Worm (Caenorhabditis elegans): Measurements from ENCODE around the gene trpp-1.

The trpp-1 gene

DNA sequence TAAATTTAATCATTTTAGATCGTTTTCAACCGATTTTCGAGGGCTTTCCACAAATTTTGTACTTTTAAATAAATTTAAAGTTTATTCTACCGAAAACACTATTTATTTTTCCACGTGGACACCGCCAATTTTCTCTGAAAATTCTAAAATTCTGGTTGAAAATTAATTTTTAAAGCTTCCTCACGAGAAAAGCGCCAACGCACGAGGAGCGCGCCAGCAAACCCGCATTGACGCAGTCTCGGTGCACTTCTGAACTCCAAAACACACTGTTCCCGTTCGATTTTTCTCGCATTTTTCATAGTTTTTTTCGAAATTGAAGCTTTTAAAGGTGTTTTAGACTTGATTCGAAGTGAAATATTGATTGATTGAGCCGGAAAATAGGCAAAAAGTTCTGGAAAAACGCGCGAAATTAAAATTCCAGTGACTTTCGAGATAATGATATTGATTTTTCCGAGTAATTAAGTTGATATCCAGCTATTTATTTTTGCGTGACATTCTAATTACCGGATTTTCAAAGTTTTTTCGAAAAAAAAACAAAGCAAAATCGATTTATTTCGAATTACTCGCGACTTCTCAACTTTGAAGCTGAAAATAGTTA lies 24.4 kb upstream of the trpp-1 start, which contains the start of gene cul-3 (continued):
- TF ChIP-seq Y53F4B.3 (GFP tag; IDR thresholded peaks at IDR 0.05) (no peak), ccch-3 (GFP tag; optimal IDR thresholded peaks at IDR 0.05) (no peak), attf-6 (GFP tag; IDR thresholded peaks at IDR 0.05) (no peak), mcd-1 (GFP tag; IDR thresholded peaks at IDR 0.05) (peak; percentile 77), K12H6.12 (tag; optimal IDR thresholded peaks at IDR 0.05) (no peak), B0035.1 (tag; optimal IDR thresholded peaks at IDR 0.05) (no peak), hmg-20 (GFP tag; IDR thresholded peaks at IDR 0.05) (no peak), chd-7 (tag; optimal IDR thresholded peaks at IDR 0.05) (no peak), K11D2.4 (GFP tag; IDR thresholded peaks at IDR 0.05) (no peak), ekl-4 (GFP tag; IDR thresholded peaks at IDR 0.05) (no peak), C06A6.2 (GFP tag; conservative IDR thresholded peaks at IDR 0.05) (no peak), F22D6.2 (tag; optimal IDR thresholded peaks at IDR 0.05) (no peak), athp-1 (tag; optimal IDR thresholded peaks at IDR 0.05) (no peak), ceh-91 (GFP tag; IDR thresholded peaks at IDR 0.05) (no peak), aptf-3 (GFP tag; IDR thresholded peaks at IDR 0.05) (no peak), Y95B8A.8 (GFP tag; IDR thresholded peaks at IDR 0.05) (no peak), rec-8 (tag; optimal IDR thresholded peaks at IDR 0.05) (no peak), snpc-3.4 (tag; optimal IDR thresholded peaks at IDR 0.05) (peak; percentile 22), him-1 (tag; optimal IDR thresholded peaks at IDR 0.05) (peak; percentile 74), ztf-18 (tag; optimal IDR thresholded peaks at IDR 0.05) (peak; percentile 93), Y79H2A.3 (GFP tag; conservative IDR thresholded peaks at IDR 0.05) (no peak), dpff-1 (tag; optimal IDR thresholded peaks at IDR 0.05) (no peak), Y53G8AR.9 (GFP tag; conservative IDR thresholded peaks at IDR 0.05) (no peak), nfya-2 (GFP tag; IDR thresholded peaks at IDR 0.05) (no peak), madf-10 (tag; optimal IDR thresholded peaks at IDR 0.05) (no peak), ztf-6 (GFP tag; IDR thresholded peaks at IDR 0.05) (no peak), dox-1 (GFP tag; IDR thresholded peaks at IDR 0.05) (no peak), ceh-27 (GFP tag; optimal IDR thresholded peaks at IDR 0.05) (no peak), sea-2 (GFP tag; IDR thresholded peaks at IDR 0.05) (no peak), atf-7 (tag; optimal IDR thresholded peaks at IDR 0.05) (no peak), F33H1.4 (GFP tag; IDR thresholded peaks at IDR 0.05) (peak; percentile 29; the same call in 1 of the 2 replicates), efl-1 (GFP tag; optimal IDR thresholded peaks at IDR 0.05) (peak; percentile 5), attf-3 (GFP tag; conservative IDR thresholded peaks at IDR 0.05) (no peak), nhr-80 (tag; optimal IDR thresholded peaks at IDR 0.05) (no peak), lin-35 (GFP tag; optimal IDR thresholded peaks at IDR 0.05) (peak in 1 of 3 experiments; percentile 24), rcor-1 (GFP tag; IDR thresholded peaks at IDR 0.05) (peak; percentile 10; the same call in 1 of the 2 replicates), lsl-1 (GFP tag; optimal IDR thresholded peaks at IDR 0.05) (peak; percentile 39), cebp-1 (GFP tag; IDR thresholded peaks at IDR 0.05) (no peak), cebp-1 (tag; optimal IDR thresholded peaks at IDR 0.05) (peak; percentile 49), snpc-1.3 (tag; optimal IDR thresholded peaks at IDR 0.05; ENCODE audit: insufficient read depth) (no peak), B0261.1 (tag; optimal IDR thresholded peaks at IDR 0.05) (no peak), lin-40 (tag; optimal IDR thresholded peaks at IDR 0.05) (peak; percentile 77), F39B2.1 (GFP tag; IDR thresholded peaks at IDR 0.05) (no peak), F37B4.10 (GFP tag; IDR thresholded peaks at IDR 0.05) (no peak), hrde-1 (tag; optimal IDR thresholded peaks at IDR 0.05; ENCODE audit: borderline replicate concordance) (no peak), pbrm-1 (GFP tag; IDR thresholded peaks at IDR 0.05) (no peak), D2030.7 (GFP tag; IDR thresholded peaks at IDR 0.05) (peak; percentile 63)

Data from whole organism, young adult.